Worm (Caenorhabditis elegans) whole organism, young adult: Measurements from ENCODE around the gene decr-1.1.

Experiments used
- B0019.2 ChIP-seq: fragments of 200-800 bp; sonication (Bioruptor generic); conservative IDR thresholded peaks from 2 replicates; pipeline ENCODE4 v1.3.6; 2022; ENCODE audit warnings: missing genetic modification reagents, missing genetic modification characterization, missing compliant biosample characterization
- F33H1.4 ChIP-seq: fragments of 200-800 bp; sonication (Bioruptor generic); IDR thresholded peaks from 2 replicates; pipeline ENCODE4 v1.3.6; 2022; ENCODE audit warnings: missing genetic modification reagents, missing genetic modification characterization, missing compliant biosample characterization
- F37B4.10 ChIP-seq: fragments of 200-800 bp; sonication (Bioruptor generic); IDR thresholded peaks from 2 replicates; pipeline ENCODE4 v1.3.6; 2022; ENCODE audit warnings: missing genetic modification characterization, missing compliant biosample characterization
- aptf-3 ChIP-seq: fragments of 200-800 bp; sonication (Bioruptor generic); IDR thresholded peaks from 2 replicates; pipeline ENCODE4 v1.3.6; 2022; ENCODE audit warnings: missing genetic modification characterization, missing compliant biosample characterization
- bed-1 ChIP-seq: fragments of 200-800 bp; sonication (Bioruptor generic); IDR thresholded peaks from 2 replicates; pipeline ENCODE4 v1.3.6; 2022; ENCODE audit warnings: missing genetic modification reagents, missing genetic modification characterization, missing compliant biosample characterization
- cebp-2 ChIP-seq: fragments of 200-800 bp; sonication (Bioruptor generic); IDR thresholded peaks from 2 replicates; pipeline ENCODE4 v1.3.6; 2022; ENCODE audit warnings: missing genetic modification characterization, missing compliant biosample characterization
- dox-1 ChIP-seq: fragments of 200-800 bp; sonication (Bioruptor generic); IDR thresholded peaks from 2 replicates; pipeline ENCODE4 v1.3.6; 2022; ENCODE audit warnings: missing genetic modification reagents, missing genetic modification characterization, missing compliant biosample characterization
- let-526 ChIP-seq: fragments of 200-800 bp; sonication (Bioruptor generic); IDR thresholded peaks from 2 replicates; pipeline ENCODE4 v1.3.6; 2022; ENCODE audit warnings: missing genetic modification reagents, missing genetic modification characterization, missing compliant biosample characterization
- rcor-1 ChIP-seq: fragments of 200-800 bp; sonication (Bioruptor generic); IDR thresholded peaks from 2 replicates; pipeline ENCODE4 v1.3.6; 2022; ENCODE audit warnings: missing genetic modification reagents, missing genetic modification characterization, missing compliant biosample characterization
- rec-8 ChIP-seq, 2 experiments: sonication (generic microtip); optimal IDR thresholded peaks; 2 replicates each; lab custom pipeline; 2016; ENCODE audit warnings: mild to moderate bottlenecking in 2 of 2, missing genetic modification characterization in 2 of 2, missing genetic modification reagents in 2 of 2, missing genotype in 2 of 2, missing biosample characterization in 1 of 2, missing compliant biosample characterization in 1 of 2, moderate library complexity in 1 of 2
- unc-62 ChIP-seq: fragments of 150-350 bp; optimal IDR thresholded peaks from 2 replicates; lab custom pipeline; 2014; ENCODE audit warnings: missing biosample characterization, missing genetic modification reagents, missing genetic modification characterization
- ztf-26 ChIP-seq: sonication (generic microtip); optimal IDR thresholded peaks from 2 replicates; lab custom pipeline; 2017; ENCODE audit warnings: missing genetic modification characterization, missing compliant biosample characterization

DNA sequence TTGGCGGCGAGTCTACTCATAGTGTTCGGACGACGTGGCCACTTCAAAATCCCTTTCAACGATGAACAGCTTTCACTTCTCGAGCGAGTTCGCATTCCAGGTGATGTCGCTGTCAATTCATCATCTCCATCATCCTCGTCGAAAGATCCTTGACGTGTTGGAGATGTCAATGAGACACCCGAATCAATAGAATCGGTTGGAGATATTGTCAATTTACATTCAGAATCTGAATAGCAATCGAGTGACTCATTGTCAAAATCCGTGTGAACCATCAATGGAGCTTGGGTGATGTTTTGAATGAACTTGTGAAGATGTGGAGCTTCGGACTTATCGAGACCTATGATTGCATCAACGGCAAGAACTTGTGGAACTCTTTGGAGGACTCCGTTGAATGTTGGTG, 3.6 kb downstream of the decr-1.1 start:
- TF ChIP-seq aptf-3 (GFP tag; lab: Robert Waterston, UW) (no peak), unc-62 (GFP tag; lab: Kevin White, UChicago) (no peak), B0019.2 (GFP tag; lab: Robert Waterston, UW) (no peak), bed-1 (GFP tag; lab: Robert Waterston, UW) (no peak), cebp-2 (GFP tag; lab: Robert Waterston, UW) (no peak), rcor-1 (GFP tag; lab: Robert Waterston, UW) (no peak), F33H1.4 (GFP tag; lab: Robert Waterston, UW) (no peak), F37B4.10 (no peak), rec-8 (tag; optimal IDR thresholded peaks at IDR 0.05; lab: Kevin White, UChicago) (no peak), let-526 (GFP tag; lab: Robert Waterston, UW) (no peak), ztf-26 (tag; lab: Kevin White, UChicago) (no peak), dox-1 (GFP tag; lab: Robert Waterston, UW) (no peak)
